Fruit fly (Drosophila melanogaster): ENCODE data around the gene CG33322.

Gene CG33322

DNA sequence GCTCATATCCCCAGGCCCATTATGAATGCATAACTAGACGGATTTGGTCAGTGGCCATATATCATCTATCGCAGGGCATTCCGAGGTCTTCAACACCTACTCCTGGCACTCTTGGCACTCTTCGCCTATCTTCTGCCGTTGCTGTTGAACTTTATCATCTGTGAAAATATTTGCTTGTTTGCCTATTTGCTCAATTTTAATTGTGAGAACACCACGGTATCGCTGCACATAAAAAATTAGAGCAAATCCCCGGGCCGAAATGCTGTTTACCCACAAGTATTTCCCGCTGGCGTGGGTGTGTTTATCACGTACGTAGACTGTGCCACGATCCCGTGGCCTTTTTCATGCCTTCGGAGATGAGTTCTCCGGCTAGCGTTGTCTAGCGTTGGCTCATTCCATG, 35.3 kb downstream of the CG33322 start (continued):
- TF ChIP-seq CG10274 (GFP tag; optimal IDR thresholded peaks at IDR 0.05) (peak; percentile 77), zfh2 (GFP tag; optimal IDR thresholded peaks at IDR 0.05) (no peak), vnd (GFP tag; IDR thresholded peaks at IDR 0.05; ENCODE audit: partially characterized antibody) (no peak), MTF-1 (GFP tag; optimal IDR thresholded peaks at IDR 0.05; ENCODE audit: borderline replicate concordance) (peak; percentile 85), Gsc (GFP tag; IDR thresholded peaks at IDR 0.05) (no peak), HLH4C (GFP tag; IDR thresholded peaks at IDR 0.05; ENCODE audit: partially characterized antibody) (no peak), wor (GFP tag; IDR thresholded peaks at IDR 0.05) (no peak), CG1024 (GFP tag; IDR thresholded peaks at IDR 0.05) (peak; percentile 52; the same call in 1 of the 2 replicates), CG10565 (GFP tag; optimal IDR thresholded peaks at IDR 0.05) (no peak), eyg (GFP tag; optimal IDR thresholded peaks at IDR 0.05) (peak; percentile 48), trh (GFP tag; optimal IDR thresholded peaks at IDR 0.05) (peak; percentile 7), ewg (GFP tag; optimal IDR thresholded peaks at IDR 0.05) (peak; percentile 47), en (GFP tag; optimal IDR thresholded peaks at IDR 0.05) (peak; percentile 1), CG2202 (tag; optimal IDR thresholded peaks at IDR 0.05) (peak; percentile 67), CkIIα-i1 (GFP tag; IDR thresholded peaks at IDR 0.05) (no peak), Fer1 (GFP tag; optimal IDR thresholded peaks at IDR 0.05) (peak; percentile 75), Myb (GFP tag; optimal IDR thresholded peaks at IDR 0.05) (peak; percentile 4), CG12942 (GFP tag; optimal IDR thresholded peaks at IDR 0.05) (peak; percentile 24), CG15073 (GFP tag; optimal IDR thresholded peaks at IDR 0.05) (no peak), CG5953 (GFP tag; IDR thresholded peaks at IDR 0.05) (peak; percentile 52; the same call in 1 of the 2 replicates), CG6175 (GFP tag; IDR thresholded peaks at IDR 0.05) (no peak), Sry-δ (GFP tag; optimal IDR thresholded peaks at IDR 0.05) (peak; percentile 0), CG12071 (GFP tag; optimal IDR thresholded peaks at IDR 0.05) (peak; percentile 88), CG1603 (tag; optimal IDR thresholded peaks at IDR 0.05) (peak; percentile 82), Usf (GFP tag; optimal IDR thresholded peaks at IDR 0.05) (peak; percentile 30), pb (GFP tag; optimal IDR thresholded peaks at IDR 0.05) (peak; percentile 24), CG5245 (GFP tag; optimal IDR thresholded peaks at IDR 0.05) (no peak), sr (GFP tag; IDR thresholded peaks at IDR 0.05) (0 out of 3 replicates have a peak, but pooled peaks have one; percentile 28), gfzf (GFP tag; optimal IDR thresholded peaks at IDR 0.05) (no peak), sd (tag; optimal IDR thresholded peaks at IDR 0.05) (peak; percentile 47), otp (GFP tag; IDR thresholded peaks at IDR 0.05) (peak; percentile 74; the same call in 2 of the 3 replicates), CG6689 (GFP tag; IDR thresholded peaks at IDR 0.05) (peak; percentile 33; the same call in 1 of the 2 replicates), CG13287 (GFP tag; IDR thresholded peaks at IDR 0.05; ENCODE audit: partially characterized antibody) (no peak), dmrt11E (tag; optimal IDR thresholded peaks at IDR 0.05) (peak; percentile 66), CG12155 (GFP tag; optimal IDR thresholded peaks at IDR 0.05) (no peak), CG11696 (GFP tag; IDR thresholded peaks at IDR 0.05) (0 out of 2 replicates have a peak, but pooled peaks have one; percentile 22), Mes4 (GFP tag; optimal IDR thresholded peaks at IDR 0.05) (peak; percentile 42), CG13123 (GFP tag; optimal IDR thresholded peaks at IDR 0.05) (peak; percentile 56), ase (GFP tag; IDR thresholded peaks at IDR 0.05) (0 out of 3 replicates have a peak, but pooled peaks have one; percentile 12), CG3838 (GFP tag; optimal IDR thresholded peaks at IDR 0.05) (peak; percentile 13), Dip2 (GFP tag; IDR thresholded peaks at IDR 0.05) (no peak), sc (optimal IDR thresholded peaks at IDR 0.05) (no peak), sc (GFP tag; optimal IDR thresholded peaks at IDR 0.05) (peak; percentile 34), emc (GFP tag; optimal IDR thresholded peaks at IDR 0.05) (no peak), CG8924 (tag; optimal IDR thresholded peaks at IDR 0.05) (peak; percentile 70), CG2116 (GFP tag; optimal IDR thresholded peaks at IDR 0.05) (peak; percentile 22), CG17385 (GFP tag; optimal IDR thresholded peaks at IDR 0.05) (peak; percentile 50), ci (GFP tag; IDR thresholded peaks at IDR 0.05) (peak; percentile 82), sim (GFP tag; IDR thresholded peaks at IDR 0.05) (peak; percentile 50; the same call in 1 of the 2 replicates), nau (GFP tag; optimal IDR thresholded peaks at IDR 0.05) (peak; percentile 69), Dip3 (GFP tag; optimal IDR thresholded peaks at IDR 0.05) (peak; percentile 11), CG30403 (GFP tag; optimal IDR thresholded peaks at IDR 0.05) (peak; percentile 34)

Data from whole organism, embryonic.